Worm (Caenorhabditis elegans): ENCODE data around the gene C06B3.7.

Gene C06B3.7

DNA sequence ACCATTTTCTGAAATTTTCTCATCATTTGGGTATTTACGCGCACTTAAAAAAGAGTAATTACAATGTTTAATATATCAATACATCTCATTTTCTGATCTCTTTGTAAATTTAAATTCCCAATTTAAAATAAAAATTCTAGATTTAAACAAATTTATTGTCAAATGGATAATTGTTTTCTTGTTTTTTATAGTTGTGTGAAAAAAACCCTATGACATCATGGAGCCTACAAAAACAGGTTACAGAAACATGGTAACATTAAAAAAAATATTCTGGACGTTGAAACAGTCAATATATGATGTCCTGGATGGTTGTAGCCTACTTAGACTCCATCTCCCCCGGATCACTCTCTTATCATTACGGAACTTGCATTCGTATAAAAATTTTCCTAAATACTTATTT, 20.0 kb upstream of the C06B3.7 start, which contains the start of gene spp-12:
Gene spp-12 (plus strand): TSS at position 301 of the 400 bp plus-strand sequence.
- TF ChIP-seq lin-15B (tag; optimal IDR thresholded peaks at IDR 0.05) (no peak), elt-1 (tag; optimal IDR thresholded peaks at IDR 0.05) (no peak), nhr-28 (tag; optimal IDR thresholded peaks at IDR 0.05) (no peak), nhr-23 (tag; optimal IDR thresholded peaks at IDR 0.05) (no peak), pha-4 (tag; optimal IDR thresholded peaks at IDR 0.05) (no peak), jun-1 (tag; optimal IDR thresholded peaks at IDR 0.05) (no peak), nfya-1 (tag; optimal IDR thresholded peaks at IDR 0.05; ENCODE audit: insufficient read depth) (no peak), ceh-82 (tag; optimal IDR thresholded peaks at IDR 0.05) (no peak), nhr-12 (tag; optimal IDR thresholded peaks at IDR 0.05) (no peak), fkh-10 (GFP tag; optimal IDR thresholded peaks at IDR 0.05) (no peak), ceh-9 (tag; optimal IDR thresholded peaks at IDR 0.05) (no peak), aly-2 (tag; optimal IDR thresholded peaks at IDR 0.05) (no peak), nhr-76 (tag; optimal IDR thresholded peaks at IDR 0.05) (no peak), lsy-12 (tag; optimal IDR thresholded peaks at IDR 0.05) (no peak), ama-1 (optimal IDR thresholded peaks at IDR 0.05) (no peak), fkh-2 (tag; optimal IDR thresholded peaks at IDR 0.05) (no peak), elt-2 (tag; optimal IDR thresholded peaks at IDR 0.05) (no peak), elt-3 (tag; optimal IDR thresholded peaks at IDR 0.05) (no peak)

DNA sequence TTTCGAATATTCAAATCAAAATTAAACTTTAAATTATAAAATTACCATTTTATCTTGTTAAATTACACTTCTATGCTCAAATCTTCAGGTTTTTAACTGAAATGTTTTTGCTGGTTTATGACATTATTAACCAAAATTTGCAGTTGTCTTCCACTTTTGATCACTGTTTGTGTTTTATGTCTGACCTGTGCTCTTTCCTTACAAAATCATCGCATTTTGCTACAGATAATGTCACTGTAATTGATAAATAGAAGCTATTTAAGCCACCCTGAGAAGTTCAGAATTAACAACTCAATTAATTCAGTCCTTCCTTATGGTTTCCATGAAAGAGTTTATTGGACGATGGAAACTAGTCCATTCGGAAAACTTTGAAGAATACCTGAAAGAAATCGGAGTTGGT, 19.0 kb upstream of the C06B3.7 start, which contains the start of gene lbp-8:
Gene lbp-8 (plus strand): TSS at position 301 of the 400 bp plus-strand sequence.
- no peak for TF ChIP-seq mdl-1 (tag; optimal IDR thresholded peaks at IDR 0.05)
- no peak for TF ChIP-seq ama-1 (optimal IDR thresholded peaks at IDR 0.05)
- TF ChIP-seq daf-12 (tag; optimal IDR thresholded peaks at IDR 0.05): no peak
- no peak for TF ChIP-seq unc-39 (tag; optimal IDR thresholded peaks at IDR 0.05)
- TF ChIP-seq nfya-1 (tag; optimal IDR thresholded peaks at IDR 0.05; ENCODE audit: insufficient read depth): no peak
- TF ChIP-seq unc-62 (GFP tag; optimal IDR thresholded peaks at IDR 0.05): no peak
- TF ChIP-seq pha-4 (tag; optimal IDR thresholded peaks at IDR 0.05): no peak
- no peak for TF ChIP-seq snpc-4 (tag; optimal IDR thresholded peaks at IDR 0.05)
- TF ChIP-seq fos-1 (tag; optimal IDR thresholded peaks at IDR 0.05): no peak
- TF ChIP-seq ztf-4 (tag; optimal IDR thresholded peaks at IDR 0.05): no peak

DNA sequence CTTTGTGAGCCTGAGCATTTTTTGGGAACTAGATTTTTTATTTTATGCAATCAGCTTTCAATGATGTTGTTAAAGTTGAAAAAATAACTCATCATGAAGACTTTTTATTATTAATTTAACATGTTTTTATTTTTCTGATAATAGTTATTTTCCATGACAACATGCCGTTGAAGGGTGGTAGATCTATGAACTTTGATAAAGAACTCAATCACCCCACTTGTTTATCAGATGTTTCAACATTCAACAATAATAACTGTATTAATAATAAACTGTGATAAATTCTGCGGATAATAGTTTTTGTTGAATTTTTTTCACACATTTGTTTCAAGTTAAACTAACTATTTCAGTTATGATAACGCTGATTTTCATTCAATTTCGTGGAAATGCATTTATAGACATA, 18.0 kb upstream of the C06B3.7 start:
- TF ChIP-seq daf-12 (tag; optimal IDR thresholded peaks at IDR 0.05): no peak
- TF ChIP-seq elt-2 (tag; optimal IDR thresholded peaks at IDR 0.05): peak; percentile 47
- TF ChIP-seq pqm-1 (tag; optimal IDR thresholded peaks at IDR 0.05): peak; percentile 80
- TF ChIP-seq ztf-11 (tag; optimal IDR thresholded peaks at IDR 0.05): no peak

DNA sequence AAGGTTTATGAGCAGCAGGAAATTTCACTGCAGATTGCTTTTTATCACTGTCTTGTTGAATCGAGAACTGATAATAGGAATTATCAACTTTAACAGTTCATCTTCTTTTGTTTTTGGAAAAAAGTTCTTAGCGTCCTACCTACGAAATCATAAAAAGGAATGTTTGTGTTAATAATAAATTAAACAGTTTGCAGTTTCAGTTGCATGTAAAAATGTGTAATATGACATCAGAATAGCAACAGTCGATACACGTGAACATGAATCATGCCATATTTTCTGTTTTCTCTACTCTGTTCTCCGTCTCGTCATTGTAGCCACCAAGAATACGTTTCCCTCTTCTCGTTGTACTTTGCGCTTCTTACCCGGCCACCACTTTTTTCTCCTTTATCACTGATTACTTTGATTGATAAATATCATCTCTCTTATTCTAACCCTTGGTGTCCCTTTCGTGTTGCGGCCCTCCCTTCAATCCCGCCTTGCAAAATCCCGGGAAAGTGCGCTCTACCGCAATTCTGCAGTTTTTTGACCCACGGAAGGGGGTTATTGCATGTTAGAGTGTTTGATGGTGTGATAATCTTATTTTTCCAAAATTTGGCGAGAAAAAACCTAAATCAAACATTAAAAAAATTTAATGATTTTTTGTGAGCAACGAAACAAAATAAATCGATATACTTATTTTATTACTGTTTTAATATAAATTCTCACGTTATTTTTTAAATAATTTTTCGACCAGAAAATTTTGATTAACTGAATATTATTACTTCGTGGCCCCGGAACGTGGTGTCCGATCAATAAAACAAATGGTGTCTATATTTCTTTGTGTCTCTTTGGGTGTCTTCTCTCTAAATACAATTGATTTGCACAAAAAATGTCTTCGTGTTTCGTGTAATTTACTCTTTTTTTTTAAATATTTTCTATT, 16.8 kb upstream of the C06B3.7 start, which contains the start of gene sptl-3:
Gene sptl-3 (plus strand): TSS at position 869 of the 919 bp plus-strand sequence.
- TF ChIP-seq pha-4 (tag; optimal IDR thresholded peaks at IDR 0.05) (no peak), aly-2 (tag; optimal IDR thresholded peaks at IDR 0.05) (no peak), snpc-4 (tag; optimal IDR thresholded peaks at IDR 0.05) (no peak), egl-27 (tag; optimal IDR thresholded peaks at IDR 0.05) (no peak), nhr-25 (tag; optimal IDR thresholded peaks at IDR 0.05) (peak; percentile 48), ztf-4 (tag; optimal IDR thresholded peaks at IDR 0.05) (no peak), ama-1 (optimal IDR thresholded peaks at IDR 0.05) (no peak), zag-1 (tag; optimal IDR thresholded peaks at IDR 0.05) (no peak), nfya-1 (tag; optimal IDR thresholded peaks at IDR 0.05; ENCODE audit: insufficient read depth) (peak; percentile 18), elt-2 (tag; optimal IDR thresholded peaks at IDR 0.05) (peak; percentile 92), ZK546.5 (tag; optimal IDR thresholded peaks at IDR 0.05) (no peak), lin-15B (tag; optimal IDR thresholded peaks at IDR 0.05) (peak; percentile 54), R02D3.7 (tag; optimal IDR thresholded peaks at IDR 0.05) (no peak), nhr-43 (tag; optimal IDR thresholded peaks at IDR 0.05; ENCODE audit: poor library complexity, severe bottlenecking) (peak; percentile 71), mml-1 (tag; optimal IDR thresholded peaks at IDR 0.05) (no peak), hmg-11 (tag; optimal IDR thresholded peaks at IDR 0.05) (peak; percentile 3), skn-1 (tag; optimal IDR thresholded peaks at IDR 0.05) (no peak), fkh-2 (tag; optimal IDR thresholded peaks at IDR 0.05) (no peak), pqm-1 (tag; optimal IDR thresholded peaks at IDR 0.05) (peak; percentile 18), ceh-28 (tag; optimal IDR thresholded peaks at IDR 0.05) (no peak), fkh-10 (GFP tag; optimal IDR thresholded peaks at IDR 0.05) (no peak), sea-2 (GFP tag; optimal IDR thresholded peaks at IDR 0.05) (no peak), elt-3 (tag; optimal IDR thresholded peaks at IDR 0.05) (peak; percentile 0 to 46 (median 14)), unc-39 (tag; optimal IDR thresholded peaks at IDR 0.05) (no peak), elt-1 (tag; optimal IDR thresholded peaks at IDR 0.05) (no peak), ceh-16 (tag; optimal IDR thresholded peaks at IDR 0.05) (no peak), ceh-9 (tag; optimal IDR thresholded peaks at IDR 0.05) (no peak), lin-39 (tag; optimal IDR thresholded peaks at IDR 0.05) (no peak), lsy-12 (tag; optimal IDR thresholded peaks at IDR 0.05) (no peak), nhr-23 (tag; optimal IDR thresholded peaks at IDR 0.05) (peak; percentile 53), jun-1 (tag; optimal IDR thresholded peaks at IDR 0.05) (peak; percentile 56)

Data from whole organism, L3 larva.